Worm (Caenorhabditis elegans) whole organism, young adult: ENCODE results near the gene nspg-5.

ENCODE experiments used
- B0035.1 ChIP-seq: sonication (generic microtip); optimal IDR thresholded peaks from 2 replicates; lab custom pipeline; 2016; ENCODE audit warnings: missing genetic modification characterization, mild to moderate bottlenecking, missing compliant biosample characterization, missing genotype, missing genetic modification reagents
- B0336.3 ChIP-seq: fragments of 200-800 bp; sonication (Bioruptor generic); IDR thresholded peaks from 2 replicates; pipeline ENCODE4 v1.3.6; 2022; ENCODE audit warnings: missing genetic modification characterization, missing compliant biosample characterization
- C06A6.2 ChIP-seq: fragments of 200-800 bp; sonication (Bioruptor generic); conservative IDR thresholded peaks from 2 replicates; pipeline ENCODE4 v1.3.6; 2022; ENCODE audit warnings: missing genetic modification characterization, missing compliant biosample characterization
- C17E4.6 ChIP-seq: fragments of 200-800 bp; sonication (Bioruptor generic); IDR thresholded peaks from 2 replicates; pipeline ENCODE4 v1.3.6; 2022; ENCODE audit warnings: missing genetic modification reagents, missing genetic modification characterization, missing compliant biosample characterization
- F10E7.11 ChIP-seq: sonication (generic microtip); optimal IDR thresholded peaks from 2 replicates; lab custom pipeline; 2017; ENCODE audit warnings: mild to moderate bottlenecking, missing genetic modification characterization, moderate library complexity, missing compliant biosample characterization
- F23B12.7 ChIP-seq: sonication (generic microtip); optimal IDR thresholded peaks from 2 replicates; lab custom pipeline; 2017; ENCODE audit warnings: missing genetic modification characterization, mild to moderate bottlenecking, missing compliant biosample characterization, antibody characterized with exemption, moderate library complexity; ENCODE audit not compliant: insufficient read depth
- F33H1.4 ChIP-seq: fragments of 200-800 bp; sonication (Bioruptor generic); IDR thresholded peaks from 2 replicates; pipeline ENCODE4 v1.3.6; 2022; ENCODE audit warnings: missing genetic modification reagents, missing genetic modification characterization, missing compliant biosample characterization
- F49E8.2 ChIP-seq: sonication (generic microtip); optimal IDR thresholded peaks from 3 replicates; lab custom pipeline; 2017; ENCODE audit warnings: missing genetic modification characterization, mild to moderate bottlenecking, missing compliant biosample characterization, antibody characterized with exemption, moderate library complexity; ENCODE audit not compliant: insufficient read depth
- T07F8.4 ChIP-seq: sonication (generic microtip); optimal IDR thresholded peaks from 2 replicates; lab custom pipeline; 2016; ENCODE audit warnings: mild to moderate bottlenecking, missing genetic modification characterization, moderate library complexity, missing compliant biosample characterization
- T26A5.8 ChIP-seq: sonication (generic microtip); optimal IDR thresholded peaks from 2 replicates; lab custom pipeline; 2016; ENCODE audit warnings: missing genetic modification characterization, missing compliant biosample characterization
- Y53F4B.3 ChIP-seq: fragments of 200-800 bp; sonication (Bioruptor generic); IDR thresholded peaks from 2 replicates; pipeline ENCODE4 v1.3.6; 2022; ENCODE audit warnings: missing genetic modification reagents, missing genetic modification characterization, missing compliant biosample characterization
- Y56A3A.18 ChIP-seq: fragments of 200-800 bp; sonication (Bioruptor generic); IDR thresholded peaks from 2 replicates; pipeline ENCODE4 v1.3.6; 2022; ENCODE audit warnings: missing genetic modification reagents, missing genetic modification characterization, missing compliant biosample characterization
- Y67H2A.10 ChIP-seq: fragments of 200-800 bp; sonication (Bioruptor generic); conservative IDR thresholded peaks from 2 replicates; pipeline ENCODE4 v1.3.6; 2022; ENCODE audit warnings: missing genetic modification reagents, missing genetic modification characterization, missing compliant biosample characterization
- akir-1 ChIP-seq: fragments of 200-800 bp; sonication (Bioruptor generic); optimal IDR thresholded peaks from 2 replicates; lab custom pipeline; 2018; ENCODE audit warnings: mild to moderate bottlenecking, missing genetic modification characterization, moderate library complexity, missing compliant biosample characterization
- ama-1 ChIP-seq, 3 experiments: fragments of 150-350 bp in 1 of 3; sonication (generic microtip) in 2 of 3; optimal IDR thresholded peaks; 2 replicates each; lab custom pipeline; 2014 to 2018; ENCODE audit warnings: missing biosample characterization in 2 of 3, missing genetic modification characterization in 2 of 3, missing genetic modification reagents in 2 of 3
- atf-7 ChIP-seq: sonication (generic microtip); optimal IDR thresholded peaks from 2 replicates; lab custom pipeline; 2017; ENCODE audit warnings: mild to moderate bottlenecking, missing genetic modification characterization, missing compliant biosample characterization
- attf-3 ChIP-seq: fragments of 200-800 bp; sonication (Bioruptor generic); conservative IDR thresholded peaks from 2 replicates; pipeline ENCODE4 v1.3.6; 2022; ENCODE audit warnings: missing genetic modification reagents, missing genetic modification characterization, missing compliant biosample characterization
- attf-5 ChIP-seq: fragments of 200-800 bp; sonication (Bioruptor generic); optimal IDR thresholded peaks from 2 replicates; lab custom pipeline; 2018; ENCODE audit warnings: mild to moderate bottlenecking, missing genetic modification characterization, missing compliant biosample characterization
- attf-6 ChIP-seq: fragments of 200-800 bp; sonication (Bioruptor generic); IDR thresholded peaks from 2 replicates; pipeline ENCODE4 v1.3.6; 2022; ENCODE audit warnings: missing genetic modification reagents, missing genetic modification characterization, missing compliant biosample characterization
- bed-2 ChIP-seq: fragments of 200-800 bp; sonication (Bioruptor generic); IDR thresholded peaks from 2 replicates; pipeline ENCODE4 v1.3.6; 2022; ENCODE audit warnings: missing genetic modification reagents, missing genetic modification characterization, missing compliant biosample characterization
- cebp-1 ChIP-seq, 2 experiments: fragments of 200-800 bp in 1 of 2; sonication (Bioruptor generic) in 1 of 2; sonication (generic microtip) in 1 of 2; IDR thresholded peaks in 1 of 2; optimal IDR thresholded peaks in 1 of 2; 2 replicates each; pipeline versions ENCODE4 v1.3.6 to Lab custom; 2017 to 2022; ENCODE audit warnings: missing compliant biosample characterization in 2 of 2, missing genetic modification characterization in 2 of 2, mild to moderate bottlenecking in 1 of 2, missing genetic modification reagents in 1 of 2, moderate library complexity in 1 of 2
- ceh-27 ChIP-seq: fragments of 200-800 bp; sonication (Bioruptor generic); optimal IDR thresholded peaks from 2 replicates; lab custom pipeline; 2018; ENCODE audit warnings: mild to moderate bottlenecking, missing genetic modification characterization, moderate library complexity, missing compliant biosample characterization
- ceh-40 ChIP-seq: fragments of 200-800 bp; sonication (Bioruptor generic); IDR thresholded peaks from 2 replicates; pipeline ENCODE4 v1.3.6; 2022; ENCODE audit warnings: missing genetic modification characterization, missing compliant biosample characterization
- ceh-91 ChIP-seq: fragments of 200-800 bp; sonication (Bioruptor generic); IDR thresholded peaks from 2 replicates; pipeline ENCODE4 v1.3.6; 2022; ENCODE audit warnings: missing genetic modification reagents, missing genetic modification characterization, missing compliant biosample characterization
- dpl-1 ChIP-seq: fragments of 150-350 bp; optimal IDR thresholded peaks from 2 replicates; lab custom pipeline; 2014; ENCODE audit warnings: missing biosample characterization, missing genetic modification reagents, missing genetic modification characterization
- egrh-3 ChIP-seq: fragments of 200-800 bp; sonication (Bioruptor generic); IDR thresholded peaks from 2 replicates; pipeline ENCODE4 v1.3.6; 2022; ENCODE audit warnings: missing genetic modification reagents, missing genetic modification characterization, missing compliant biosample characterization
- ets-4 ChIP-seq: fragments of 200-800 bp; sonication (Bioruptor generic); optimal IDR thresholded peaks from 2 replicates; lab custom pipeline; 2018; ENCODE audit warnings: mild to moderate bottlenecking, missing genetic modification characterization, missing compliant biosample characterization
- fkh-3 ChIP-seq: sonication (generic microtip); optimal IDR thresholded peaks from 2 replicates; lab custom pipeline; 2016; ENCODE audit warnings: mild to moderate bottlenecking, missing genetic modification characterization, missing compliant biosample characterization
- hmg-1.2 ChIP-seq: fragments of 200-800 bp; sonication (Bioruptor generic); IDR thresholded peaks from 2 replicates; pipeline ENCODE4 v1.3.6; 2022; ENCODE audit warnings: missing genetic modification reagents, missing genetic modification characterization, missing compliant biosample characterization
- hrde-1 ChIP-seq: sonication (generic microtip); optimal IDR thresholded peaks from 2 replicates; lab custom pipeline; 2016; ENCODE audit warnings: missing genetic modification characterization, mild to moderate bottlenecking, missing compliant biosample characterization, moderate library complexity, missing genotype, missing genetic modification reagents, borderline replicate concordance
- hsf-1 ChIP-seq: fragments of 200-800 bp; sonication (Bioruptor generic); IDR thresholded peaks from 2 replicates; pipeline ENCODE4 v1.3.6; 2022; ENCODE audit warnings: missing genetic modification reagents, missing genetic modification characterization, missing compliant biosample characterization
- let-526 ChIP-seq: fragments of 200-800 bp; sonication (Bioruptor generic); IDR thresholded peaks from 2 replicates; pipeline ENCODE4 v1.3.6; 2022; ENCODE audit warnings: missing genetic modification reagents, missing genetic modification characterization, missing compliant biosample characterization
- let-607 ChIP-seq, 2 experiments: fragments of 200-800 bp in 1 of 2; sonication (Bioruptor generic) in 1 of 2; sonication (generic microtip) in 1 of 2; optimal IDR thresholded peaks; 2 replicates each; lab custom pipeline; 2016 to 2018; ENCODE audit warnings: mild to moderate bottlenecking in 2 of 2, missing compliant biosample characterization in 2 of 2, missing genetic modification characterization in 2 of 2, moderate library complexity in 2 of 2, missing genotype in 1 of 2
- madf-10 ChIP-seq: sonication (generic microtip); optimal IDR thresholded peaks from 2 replicates; lab custom pipeline; 2016; ENCODE audit warnings: mild to moderate bottlenecking, missing genetic modification characterization, missing compliant biosample characterization
- madf-6 ChIP-seq: fragments of 200-800 bp; sonication (Bioruptor generic); IDR thresholded peaks from 2 replicates; pipeline ENCODE4 v1.3.6; 2022; ENCODE audit warnings: missing genetic modification reagents, missing genetic modification characterization, missing compliant biosample characterization
- mcd-1 ChIP-seq: fragments of 200-800 bp; sonication (Bioruptor generic); IDR thresholded peaks from 2 replicates; pipeline ENCODE4 v1.3.6; 2022; ENCODE audit warnings: missing genetic modification reagents, missing genetic modification characterization, missing compliant biosample characterization
- mes-4 ChIP-seq: sonication (generic microtip); optimal IDR thresholded peaks from 2 replicates; lab custom pipeline; 2016; ENCODE audit warnings: missing genotype, missing genetic modification characterization, missing compliant biosample characterization
- nhr-80 ChIP-seq: sonication (generic microtip); optimal IDR thresholded peaks from 2 replicates; lab custom pipeline; 2016; ENCODE audit warnings: missing genetic modification characterization, missing compliant biosample characterization
- pha-4 ChIP-seq: fragments of 150-350 bp; sonication (generic microtip); optimal IDR thresholded peaks from 2 replicates; lab custom pipeline; 2014; ENCODE audit warnings: missing biosample characterization, missing genetic modification reagents, missing genetic modification characterization
- rcor-1 ChIP-seq: fragments of 200-800 bp; sonication (Bioruptor generic); IDR thresholded peaks from 2 replicates; pipeline ENCODE4 v1.3.6; 2022; ENCODE audit warnings: missing genetic modification reagents, missing genetic modification characterization, missing compliant biosample characterization
- repo-1 ChIP-seq: sonication (generic microtip); optimal IDR thresholded peaks from 2 replicates; lab custom pipeline; 2017; ENCODE audit warnings: mild to moderate bottlenecking, missing genetic modification characterization, missing compliant biosample characterization
- rpc-1 ChIP-seq, 2 experiments: fragments of 150-350 bp in 1 of 2; sonication (generic microtip) in 1 of 2; optimal IDR thresholded peaks; 2 replicates each; lab custom pipeline; 2014 to 2018; ENCODE audit warnings: missing biosample characterization in 1 of 2, missing genetic modification characterization in 1 of 2, missing genetic modification reagents in 1 of 2, missing genotype in 1 of 2
- snpc-4 ChIP-seq, 5 experiments: fragments of 150-350 bp in 1 of 5; sonication (generic microtip) in 4 of 5; optimal IDR thresholded peaks; 2 replicates each; lab custom pipeline; 2014 to 2018; ENCODE audit warnings: missing genetic modification characterization in 5 of 5, missing biosample characterization in 3 of 5, antibody characterized with exemption in 2 of 5, mild to moderate bottlenecking in 2 of 5, missing compliant biosample characterization in 2 of 5, missing genotype in 2 of 5, moderate library complexity in 2 of 5, missing genetic modification reagents in 1 of 5
- zfh-2 ChIP-seq: fragments of 200-800 bp; sonication (Bioruptor generic); conservative IDR thresholded peaks from 2 replicates; pipeline ENCODE4 v1.3.6; 2022; ENCODE audit warnings: missing genetic modification reagents, missing genetic modification characterization, missing compliant biosample characterization
- zim-3 ChIP-seq: sonication (generic microtip); optimal IDR thresholded peaks from 2 replicates; lab custom pipeline; 2017; ENCODE audit warnings: mild to moderate bottlenecking, missing genetic modification characterization, moderate library complexity, missing compliant biosample characterization
- ztf-6 ChIP-seq: fragments of 200-800 bp; sonication (Bioruptor generic); IDR thresholded peaks from 2 replicates; pipeline ENCODE4 v1.3.6; 2022; ENCODE audit warnings: missing genetic modification reagents, missing genetic modification characterization, missing compliant biosample characterization

Gene nspg-5

DNA sequence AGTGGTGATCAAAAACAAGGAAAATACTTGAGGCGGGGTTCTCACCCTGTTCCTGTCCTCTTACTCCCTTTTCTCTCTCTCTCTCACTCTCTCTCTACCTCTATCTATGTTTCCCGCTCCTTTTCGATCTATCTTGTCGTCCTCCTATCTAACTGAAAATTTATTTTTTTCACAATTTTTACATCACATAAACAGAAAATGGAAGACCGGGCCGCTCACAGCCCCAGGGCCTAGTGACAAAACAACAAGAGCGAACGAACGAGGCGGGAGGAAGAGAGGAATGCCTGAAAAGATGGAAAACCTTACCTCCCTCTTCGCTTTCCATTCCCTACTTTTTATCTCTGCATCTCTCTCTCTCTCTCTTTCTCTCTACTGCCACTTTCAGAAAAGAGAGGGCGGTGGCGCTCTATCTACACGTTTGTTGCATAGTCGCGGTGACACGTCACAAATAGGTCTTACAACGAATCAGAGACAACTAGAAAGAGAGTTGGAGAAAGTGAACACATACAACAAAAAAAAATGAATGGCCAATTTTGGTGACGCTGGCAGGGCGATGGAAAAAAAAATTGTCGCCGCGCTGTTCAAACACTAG, 10.9 kb upstream of the nspg-5 start:
- TF ChIP-seq C06A6.2 (GFP tag; lab: Robert Waterston, UW) = no peak
- TF ChIP-seq B0336.3 (GFP tag; lab: Robert Waterston, UW) = no peak
- TF ChIP-seq zfh-2 (GFP tag; lab: Robert Waterston, UW) = no peak; the same call in 1 of the 2 replicates
- TF ChIP-seq T26A5.8 = no peak
- no peak for TF ChIP-seq let-526 (GFP tag; lab: Robert Waterston, UW)
- TF ChIP-seq attf-5 (GFP tag; lab: Kevin White, UChicago) = no peak
- TF ChIP-seq F49E8.2 (tag; lab: Kevin White, UChicago) = no peak
- TF ChIP-seq ceh-91 (GFP tag; lab: Robert Waterston, UW) = no peak
- no peak for TF ChIP-seq Y53F4B.3 (GFP tag; lab: Robert Waterston, UW)
- no peak for TF ChIP-seq B0035.1 (tag; lab: Kevin White, UChicago)
- no peak for TF ChIP-seq Y56A3A.18 (GFP tag; lab: Robert Waterston, UW)
- no peak for TF ChIP-seq repo-1 (tag; lab: Kevin White, UChicago)
- no peak for TF ChIP-seq hrde-1 (tag; lab: Kevin White, UChicago)
- no peak for TF ChIP-seq pha-4 (tag; lab: Kevin White, UChicago)
- peak; percentile 49 to 58 for TF ChIP-seq let-607 (tag; optimal IDR thresholded peaks at IDR 0.05; lab: Kevin White, UChicago)
- no peak for TF ChIP-seq Y67H2A.10 (GFP tag; lab: Robert Waterston, UW)
- no peak for TF ChIP-seq cebp-1 (GFP tag; IDR thresholded peaks at IDR 0.05; lab: Robert Waterston, UW)
- no peak for TF ChIP-seq cebp-1 (tag; optimal IDR thresholded peaks at IDR 0.05; lab: Kevin White, UChicago)
- TF ChIP-seq C17E4.6 (GFP tag; lab: Robert Waterston, UW) = no peak
- no peak for TF ChIP-seq T07F8.4 (tag; lab: Kevin White, UChicago)
- no peak for TF ChIP-seq akir-1 (GFP tag; lab: Kevin White, UChicago)
- no peak for TF ChIP-seq madf-10 (tag; lab: Kevin White, UChicago)
- no peak for TF ChIP-seq dpl-1 (GFP tag; lab: Kevin White, UChicago)
- peak; percentile 70 for TF ChIP-seq ama-1 (optimal IDR thresholded peaks at IDR 0.05; lab: Kevin White, UChicago)
- no peak for TF ChIP-seq ama-1 (GFP tag; optimal IDR thresholded peaks at IDR 0.05; lab: Kevin White, UChicago)
- no peak for TF ChIP-seq hsf-1 (GFP tag; lab: Robert Waterston, UW)
- TF ChIP-seq F33H1.4 (GFP tag; lab: Robert Waterston, UW) = no peak
- TF ChIP-seq attf-3 (GFP tag; lab: Robert Waterston, UW) = no peak
- peak; percentile 28; the same call in 1 of the 2 replicates for TF ChIP-seq hmg-1.2 (GFP tag; lab: Robert Waterston, UW)
- no peak for TF ChIP-seq F10E7.11 (tag; lab: Kevin White, UChicago)
- no peak for TF ChIP-seq madf-6 (GFP tag; lab: Robert Waterston, UW)
- no peak for TF ChIP-seq ets-4
- no peak for TF ChIP-seq mes-4 (tag; lab: Kevin White, UChicago)
- TF ChIP-seq ceh-27 (GFP tag; lab: Kevin White, UChicago) = no peak
- peak; percentile 8; the same call in 1 of the 2 replicates for TF ChIP-seq mcd-1 (GFP tag; lab: Robert Waterston, UW)
- TF ChIP-seq rpc-1 (optimal IDR thresholded peaks at IDR 0.05; lab: Kevin White, UChicago) = no peak
- no peak for TF ChIP-seq rpc-1 (tag; optimal IDR thresholded peaks at IDR 0.05; lab: Kevin White, UChicago)
- no peak for TF ChIP-seq snpc-4 (GFP tag; optimal IDR thresholded peaks at IDR 0.05; lab: Kevin White, UChicago)
- no peak for TF ChIP-seq snpc-4 (tag; optimal IDR thresholded peaks at IDR 0.05; lab: Kevin White, UChicago)
- TF ChIP-seq nhr-80 = peak; percentile 4
- no peak for TF ChIP-seq attf-6 (GFP tag; lab: Robert Waterston, UW)
- no peak for TF ChIP-seq egrh-3 (GFP tag; lab: Robert Waterston, UW)
- TF ChIP-seq bed-2 (GFP tag; lab: Robert Waterston, UW) = no peak
- no peak; the same call in 1 of the 2 replicates for TF ChIP-seq rcor-1 (GFP tag; lab: Robert Waterston, UW)
- TF ChIP-seq ztf-6 (GFP tag; lab: Robert Waterston, UW) = no peak
- peak; percentile 15 for TF ChIP-seq F23B12.7 (tag; lab: Kevin White, UChicago)
- no peak for TF ChIP-seq atf-7 (tag; lab: Kevin White, UChicago)
- TF ChIP-seq zim-3 (tag; lab: Kevin White, UChicago) = no peak
- TF ChIP-seq ceh-40 (GFP tag; lab: Robert Waterston, UW) = no peak
- no peak for TF ChIP-seq fkh-3 (tag; lab: Kevin White, UChicago)
